Worm (Caenorhabditis elegans) whole organism, young adult: ENCODE measurements around the gene ras-1.

Experiments
- B0261.1 ChIP-seq: sonication (generic microtip); optimal IDR thresholded peaks from 2 replicates; lab custom pipeline; 2016; ENCODE audit warnings: mild to moderate bottlenecking, missing genetic modification characterization, moderate library complexity, missing compliant biosample characterization
- C06A6.2 ChIP-seq: fragments of 200-800 bp; sonication (Bioruptor generic); conservative IDR thresholded peaks from 2 replicates; pipeline ENCODE4 v1.3.6; 2022; ENCODE audit warnings: missing genetic modification characterization, missing compliant biosample characterization
- D2030.7 ChIP-seq: fragments of 200-800 bp; sonication (Bioruptor generic); IDR thresholded peaks from 2 replicates; pipeline ENCODE4 v1.3.6; 2022; ENCODE audit warnings: missing genetic modification reagents, missing genetic modification characterization, missing compliant biosample characterization
- F22D6.2 ChIP-seq: sonication (generic microtip); optimal IDR thresholded peaks from 2 replicates; lab custom pipeline; 2016; ENCODE audit warnings: mild to moderate bottlenecking, missing genetic modification characterization, missing compliant biosample characterization
- F23B12.7 ChIP-seq: sonication (generic microtip); optimal IDR thresholded peaks from 2 replicates; lab custom pipeline; 2017; ENCODE audit warnings: missing genetic modification characterization, mild to moderate bottlenecking, missing compliant biosample characterization, antibody characterized with exemption, moderate library complexity; ENCODE audit not compliant: insufficient read depth
- F33H1.4 ChIP-seq: fragments of 200-800 bp; sonication (Bioruptor generic); IDR thresholded peaks from 2 replicates; pipeline ENCODE4 v1.3.6; 2022; ENCODE audit warnings: missing genetic modification reagents, missing genetic modification characterization, missing compliant biosample characterization
- F49E8.2 ChIP-seq: sonication (generic microtip); optimal IDR thresholded peaks from 3 replicates; lab custom pipeline; 2017; ENCODE audit warnings: missing genetic modification characterization, mild to moderate bottlenecking, missing compliant biosample characterization, antibody characterized with exemption, moderate library complexity; ENCODE audit not compliant: insufficient read depth
- F55B11.4 ChIP-seq: sonication (generic microtip); optimal IDR thresholded peaks from 2 replicates; lab custom pipeline; 2016; ENCODE audit warnings: missing compliant biosample characterization, missing genetic modification characterization, borderline replicate concordance; ENCODE audit not compliant: insufficient read depth
- F57A8.1 ChIP-seq: fragments of 200-800 bp; sonication (Bioruptor generic); optimal IDR thresholded peaks from 2 replicates; lab custom pipeline; 2018; ENCODE audit warnings: mild to moderate bottlenecking, missing genetic modification characterization, moderate library complexity, missing compliant biosample characterization
- Y53F4B.3 ChIP-seq: fragments of 200-800 bp; sonication (Bioruptor generic); IDR thresholded peaks from 2 replicates; pipeline ENCODE4 v1.3.6; 2022; ENCODE audit warnings: missing genetic modification reagents, missing genetic modification characterization, missing compliant biosample characterization
- Y53G8AR.9 ChIP-seq: fragments of 200-800 bp; sonication (Bioruptor generic); conservative IDR thresholded peaks from 2 replicates; pipeline ENCODE4 v1.3.6; 2022; ENCODE audit warnings: missing genetic modification reagents, missing genetic modification characterization, missing compliant biosample characterization
- Y95B8A.8 ChIP-seq: fragments of 200-800 bp; sonication (Bioruptor generic); IDR thresholded peaks from 2 replicates; pipeline ENCODE4 v1.3.6; 2022; ENCODE audit warnings: missing genetic modification reagents, missing genetic modification characterization, missing compliant biosample characterization
- ZK185.1 ChIP-seq: sonication (generic microtip); optimal IDR thresholded peaks from 2 replicates; lab custom pipeline; 2016; ENCODE audit warnings: mild to moderate bottlenecking, missing genetic modification characterization, missing compliant biosample characterization; ENCODE audit not compliant: poor library complexity, severe bottlenecking
- attf-5 ChIP-seq: fragments of 200-800 bp; sonication (Bioruptor generic); optimal IDR thresholded peaks from 2 replicates; lab custom pipeline; 2018; ENCODE audit warnings: mild to moderate bottlenecking, missing genetic modification characterization, missing compliant biosample characterization
- cebp-1 ChIP-seq, 2 experiments: fragments of 200-800 bp in 1 of 2; sonication (Bioruptor generic) in 1 of 2; sonication (generic microtip) in 1 of 2; IDR thresholded peaks in 1 of 2; optimal IDR thresholded peaks in 1 of 2; 2 replicates each; pipeline versions ENCODE4 v1.3.6 to Lab custom; 2017 to 2022; ENCODE audit warnings: missing compliant biosample characterization in 2 of 2, missing genetic modification characterization in 2 of 2, mild to moderate bottlenecking in 1 of 2, missing genetic modification reagents in 1 of 2, moderate library complexity in 1 of 2
- die-1 ChIP-seq: sonication (generic microtip); optimal IDR thresholded peaks from 2 replicates; lab custom pipeline; 2016; ENCODE audit warnings: missing genotype, mild to moderate bottlenecking, missing genetic modification characterization, missing compliant biosample characterization
- dox-1 ChIP-seq: fragments of 200-800 bp; sonication (Bioruptor generic); IDR thresholded peaks from 2 replicates; pipeline ENCODE4 v1.3.6; 2022; ENCODE audit warnings: missing genetic modification reagents, missing genetic modification characterization, missing compliant biosample characterization
- egrh-3 ChIP-seq: fragments of 200-800 bp; sonication (Bioruptor generic); IDR thresholded peaks from 2 replicates; pipeline ENCODE4 v1.3.6; 2022; ENCODE audit warnings: missing genetic modification reagents, missing genetic modification characterization, missing compliant biosample characterization
- him-1 ChIP-seq: sonication (generic microtip); optimal IDR thresholded peaks from 2 replicates; lab custom pipeline; 2016; ENCODE audit warnings: missing genotype, missing genetic modification reagents, missing genetic modification characterization, missing compliant biosample characterization
- hmg-1.2 ChIP-seq: fragments of 200-800 bp; sonication (Bioruptor generic); IDR thresholded peaks from 2 replicates; pipeline ENCODE4 v1.3.6; 2022; ENCODE audit warnings: missing genetic modification reagents, missing genetic modification characterization, missing compliant biosample characterization
- hmg-20 ChIP-seq: fragments of 200-800 bp; sonication (Bioruptor generic); IDR thresholded peaks from 2 replicates; pipeline ENCODE4 v1.3.6; 2022; ENCODE audit warnings: missing genetic modification reagents, missing genetic modification characterization, missing compliant biosample characterization
- hsf-1 ChIP-seq: fragments of 200-800 bp; sonication (Bioruptor generic); IDR thresholded peaks from 2 replicates; pipeline ENCODE4 v1.3.6; 2022; ENCODE audit warnings: missing genetic modification reagents, missing genetic modification characterization, missing compliant biosample characterization
- let-607 ChIP-seq, 2 experiments: fragments of 200-800 bp in 1 of 2; sonication (Bioruptor generic) in 1 of 2; sonication (generic microtip) in 1 of 2; optimal IDR thresholded peaks; 2 replicates each; lab custom pipeline; 2016 to 2018; ENCODE audit warnings: mild to moderate bottlenecking in 2 of 2, missing compliant biosample characterization in 2 of 2, missing genetic modification characterization in 2 of 2, moderate library complexity in 2 of 2, missing genotype in 1 of 2
- lin-26 ChIP-seq: fragments of 200-800 bp; sonication (Bioruptor generic); IDR thresholded peaks from 2 replicates; pipeline ENCODE4 v1.3.6; 2022; ENCODE audit warnings: missing genetic modification reagents, missing genetic modification characterization, missing compliant biosample characterization
- lin-35 ChIP-seq, 3 experiments: fragments of 150-350 bp in 2 of 3; sonication (generic microtip) in 1 of 3; optimal IDR thresholded peaks; 2 replicates each; lab custom pipeline; 2014 to 2018; ENCODE audit warnings: missing biosample characterization in 3 of 3, missing genetic modification characterization in 3 of 3, missing genetic modification reagents in 3 of 3
- lir-1 ChIP-seq: fragments of 200-800 bp; sonication (Bioruptor generic); conservative IDR thresholded peaks from 2 replicates; pipeline ENCODE4 v1.3.6; 2022; ENCODE audit warnings: missing genetic modification reagents, missing genetic modification characterization, missing compliant biosample characterization
- lsl-1 ChIP-seq: fragments of 200-800 bp; sonication (Bioruptor generic); optimal IDR thresholded peaks from 2 replicates; lab custom pipeline; 2018; ENCODE audit warnings: mild to moderate bottlenecking, missing genetic modification characterization, moderate library complexity, missing compliant biosample characterization
- madf-3 ChIP-seq: fragments of 200-800 bp; sonication (Bioruptor generic); IDR thresholded peaks from 2 replicates; pipeline ENCODE4 v1.3.6; 2022; ENCODE audit warnings: missing genetic modification reagents, missing genetic modification characterization, missing compliant biosample characterization
- mcd-1 ChIP-seq: fragments of 200-800 bp; sonication (Bioruptor generic); IDR thresholded peaks from 2 replicates; pipeline ENCODE4 v1.3.6; 2022; ENCODE audit warnings: missing genetic modification reagents, missing genetic modification characterization, missing compliant biosample characterization
- mes-4 ChIP-seq: sonication (generic microtip); optimal IDR thresholded peaks from 2 replicates; lab custom pipeline; 2016; ENCODE audit warnings: missing genotype, missing genetic modification characterization, missing compliant biosample characterization
- nfyb-1 ChIP-seq: fragments of 200-800 bp; sonication (Bioruptor generic); IDR thresholded peaks from 2 replicates; pipeline ENCODE4 v1.3.6; 2022; ENCODE audit warnings: missing genetic modification reagents, missing genetic modification characterization, missing compliant biosample characterization
- nhr-90 ChIP-seq: sonication (generic microtip); optimal IDR thresholded peaks from 2 replicates; lab custom pipeline; 2016; ENCODE audit warnings: missing genotype, mild to moderate bottlenecking, missing genetic modification characterization, missing compliant biosample characterization
- pbrm-1 ChIP-seq: fragments of 200-800 bp; sonication (Bioruptor generic); IDR thresholded peaks from 2 replicates; pipeline ENCODE4 v1.3.6; 2022; ENCODE audit warnings: missing genetic modification reagents, missing genetic modification characterization, missing compliant biosample characterization
- rcor-1 ChIP-seq: fragments of 200-800 bp; sonication (Bioruptor generic); IDR thresholded peaks from 2 replicates; pipeline ENCODE4 v1.3.6; 2022; ENCODE audit warnings: missing genetic modification reagents, missing genetic modification characterization, missing compliant biosample characterization
- rpc-1 ChIP-seq, 2 experiments: fragments of 150-350 bp in 1 of 2; sonication (generic microtip) in 1 of 2; optimal IDR thresholded peaks; 2 replicates each; lab custom pipeline; 2014 to 2018; ENCODE audit warnings: missing biosample characterization in 1 of 2, missing genetic modification characterization in 1 of 2, missing genetic modification reagents in 1 of 2, missing genotype in 1 of 2
- snpc-3.4 ChIP-seq: sonication (generic microtip); optimal IDR thresholded peaks from 2 replicates; lab custom pipeline; 2017; ENCODE audit warnings: missing genetic modification characterization, mild to moderate bottlenecking, missing compliant biosample characterization, antibody characterized with exemption, moderate library complexity, missing genotype, missing genetic modification reagents
- snpc-4 ChIP-seq, 5 experiments: fragments of 150-350 bp in 1 of 5; sonication (generic microtip) in 4 of 5; optimal IDR thresholded peaks; 2 replicates each; lab custom pipeline; 2014 to 2018; ENCODE audit warnings: missing genetic modification characterization in 5 of 5, missing biosample characterization in 3 of 5, antibody characterized with exemption in 2 of 5, mild to moderate bottlenecking in 2 of 5, missing compliant biosample characterization in 2 of 5, missing genotype in 2 of 5, moderate library complexity in 2 of 5, missing genetic modification reagents in 1 of 5
- tbp1 ChIP-seq: fragments of 200-800 bp; sonication (Bioruptor generic); optimal IDR thresholded peaks from 2 replicates; lab custom pipeline; 2018; ENCODE audit warnings: mild to moderate bottlenecking, missing genetic modification characterization, missing compliant biosample characterization
- zfh-2 ChIP-seq: fragments of 200-800 bp; sonication (Bioruptor generic); conservative IDR thresholded peaks from 2 replicates; pipeline ENCODE4 v1.3.6; 2022; ENCODE audit warnings: missing genetic modification reagents, missing genetic modification characterization, missing compliant biosample characterization
- ztf-22 ChIP-seq: fragments of 200-800 bp; sonication (Bioruptor generic); optimal IDR thresholded peaks from 2 replicates; lab custom pipeline; 2018; ENCODE audit warnings: mild to moderate bottlenecking, missing genetic modification characterization, moderate library complexity, missing compliant biosample characterization
- ztf-25 ChIP-seq: fragments of 200-800 bp; sonication (Bioruptor generic); IDR thresholded peaks from 2 replicates; pipeline ENCODE4 v1.3.6; 2022; ENCODE audit warnings: missing genetic modification reagents, missing genetic modification characterization, missing compliant biosample characterization
- ztf-26 ChIP-seq: sonication (generic microtip); optimal IDR thresholded peaks from 2 replicates; lab custom pipeline; 2017; ENCODE audit warnings: missing genetic modification characterization, missing compliant biosample characterization

The ras-1 gene

DNA sequence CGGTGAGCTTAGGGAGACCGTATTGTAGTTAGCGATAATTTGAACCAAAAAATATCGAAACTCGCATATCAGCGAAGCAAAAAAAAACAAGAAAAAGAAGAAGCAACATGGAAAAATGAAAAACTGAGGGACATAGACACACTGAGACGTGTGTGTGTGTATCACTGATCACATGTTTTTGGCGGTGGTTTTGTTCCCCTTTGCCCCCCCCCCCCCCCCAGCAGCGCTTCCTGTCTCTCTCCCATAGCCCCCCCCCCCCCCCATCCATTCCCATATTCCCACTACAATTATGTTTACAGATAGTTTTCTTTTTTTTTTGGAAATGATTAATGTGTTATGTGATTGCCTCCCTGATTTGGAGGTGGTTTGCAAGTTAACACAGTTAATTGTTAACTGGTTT, 17.2 kb upstream of the ras-1 start:
- TF ChIP-seq zfh-2 (GFP tag; lab: Robert Waterston, UW) (peak; percentile 94), egrh-3 (GFP tag; lab: Robert Waterston, UW) (peak; percentile 55; the same call in 1 of the 2 replicates), cebp-1 (GFP tag; IDR thresholded peaks at IDR 0.05; lab: Robert Waterston, UW) (no peak), cebp-1 (tag; optimal IDR thresholded peaks at IDR 0.05; lab: Kevin White, UChicago) (peak; percentile 9), C06A6.2 (GFP tag; lab: Robert Waterston, UW) (no peak)

DNA sequence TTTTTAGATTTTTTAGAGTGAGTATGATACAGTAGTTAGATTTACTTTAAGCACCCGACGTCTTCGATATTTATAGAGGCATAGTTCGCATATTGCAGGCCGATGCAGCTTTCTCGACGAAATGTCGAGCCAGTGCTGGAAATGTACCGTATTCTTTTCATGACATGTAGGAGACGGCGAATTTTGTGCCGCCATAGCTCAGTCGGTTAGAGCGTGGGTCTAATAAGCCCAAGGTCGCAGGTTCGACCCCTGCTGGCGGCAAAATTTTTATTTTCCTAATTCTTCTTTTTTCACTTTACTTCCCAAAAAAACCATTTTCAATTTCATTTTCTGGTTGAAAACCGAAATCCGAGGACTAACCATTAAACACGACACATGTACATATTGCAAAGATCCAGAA, 10.2 kb upstream of the ras-1 start:
- peak; percentile 38; the same call in 1 of the 2 replicates for TF ChIP-seq dox-1
- peak; percentile 15 for TF ChIP-seq lsl-1 (GFP tag; lab: Kevin White, UChicago)
- peak; percentile 30 for TF ChIP-seq nhr-90
- no peak for TF ChIP-seq ZK185.1 (tag; lab: Kevin White, UChicago)
- peak; percentile 72; the same call in 1 of the 2 replicates for TF ChIP-seq nfyb-1 (GFP tag; lab: Robert Waterston, UW)
- TF ChIP-seq Y53F4B.3 (GFP tag; lab: Robert Waterston, UW), result no peak
- peak; percentile 56 for TF ChIP-seq F23B12.7 (tag; lab: Kevin White, UChicago)
- peak; percentile 71 for TF ChIP-seq die-1 (tag; lab: Kevin White, UChicago)
- TF ChIP-seq ztf-25, result peak; percentile 14; the same call in 1 of the 2 replicates
- TF ChIP-seq lir-1 (GFP tag; lab: Robert Waterston, UW), result no peak
- peak; percentile 89 for TF ChIP-seq tbp1
- no peak for TF ChIP-seq cebp-1 (GFP tag; IDR thresholded peaks at IDR 0.05; lab: Robert Waterston, UW)
- peak; percentile 17 for TF ChIP-seq cebp-1 (tag; optimal IDR thresholded peaks at IDR 0.05; lab: Kevin White, UChicago)
- peak; percentile 58; the same call in 1 of the 2 replicates for TF ChIP-seq lin-26
- peak; percentile 52 for TF ChIP-seq rpc-1 (optimal IDR thresholded peaks at IDR 0.05; lab: Kevin White, UChicago)
- peak; percentile 75 for TF ChIP-seq rpc-1 (tag; optimal IDR thresholded peaks at IDR 0.05; lab: Kevin White, UChicago)
- TF ChIP-seq rcor-1 (GFP tag; lab: Robert Waterston, UW), result 0 out of 2 replicates have a peak, but pooled peaks have one; percentile 30
- no peak for TF ChIP-seq pbrm-1
- 0 out of 2 replicates have a peak, but pooled peaks have one; percentile 33 for TF ChIP-seq F33H1.4
- no peak for TF ChIP-seq Y53G8AR.9 (GFP tag; lab: Robert Waterston, UW)
- peak; percentile 48 for TF ChIP-seq him-1 (tag; lab: Kevin White, UChicago)
- no peak for TF ChIP-seq F22D6.2
- peak; percentile 70 for TF ChIP-seq B0261.1 (tag; lab: Kevin White, UChicago)
- peak; percentile 42; the same call in 1 of the 2 replicates for TF ChIP-seq hmg-1.2
- TF ChIP-seq Y95B8A.8 (GFP tag; lab: Robert Waterston, UW), result 0 out of 2 replicates have a peak, but pooled peaks have one; percentile 17
- peak; percentile 19 for TF ChIP-seq F49E8.2 (tag; lab: Kevin White, UChicago)
- TF ChIP-seq snpc-4 (GFP tag; optimal IDR thresholded peaks at IDR 0.05; lab: Kevin White, UChicago), result no peak
- TF ChIP-seq snpc-4 (tag; optimal IDR thresholded peaks at IDR 0.05; lab: Kevin White, UChicago), result peak in 1 of 4 experiments; percentile 33
- TF ChIP-seq D2030.7 (GFP tag; lab: Robert Waterston, UW), result peak; percentile 67

DNA sequence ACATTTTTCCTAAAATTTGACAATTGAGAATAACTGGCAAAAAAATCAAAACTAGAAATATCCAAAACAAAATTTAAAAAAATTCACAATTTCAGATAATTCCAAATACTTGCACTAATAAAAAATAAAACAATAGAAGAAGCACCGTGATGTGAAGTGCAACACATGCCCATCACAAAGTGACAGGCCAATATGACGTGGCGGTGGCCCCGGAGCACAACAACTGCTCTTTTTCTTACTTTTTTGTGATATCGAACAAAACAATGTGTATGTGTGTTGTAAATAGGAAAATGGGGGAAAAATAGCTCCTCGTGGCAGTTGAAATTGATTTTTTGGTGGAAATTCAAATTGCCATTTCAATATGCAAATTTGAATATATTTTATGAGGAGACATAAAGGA, 1.8 kb upstream of the ras-1 start:
- TF ChIP-seq snpc-3.4 (tag; lab: Kevin White, UChicago) (no peak), cebp-1 (GFP tag; IDR thresholded peaks at IDR 0.05; lab: Robert Waterston, UW) (no peak), cebp-1 (tag; optimal IDR thresholded peaks at IDR 0.05; lab: Kevin White, UChicago) (peak; percentile 23), madf-3 (GFP tag; lab: Robert Waterston, UW) (no peak), Y95B8A.8 (GFP tag; lab: Robert Waterston, UW) (no peak), pbrm-1 (no peak), dox-1 (peak; percentile 45; the same call in 1 of the 2 replicates), ztf-26 (no peak), mes-4 (no peak), lin-35 (GFP tag; optimal IDR thresholded peaks at IDR 0.05; lab: Kevin White, UChicago) (no peak), F55B11.4 (tag; lab: Kevin White, UChicago) (no peak), hmg-20 (no peak), mcd-1 (GFP tag; lab: Robert Waterston, UW) (no peak), F57A8.1 (GFP tag; lab: Kevin White, UChicago) (no peak), attf-5 (GFP tag; lab: Kevin White, UChicago) (peak; percentile 7), ztf-22 (peak; percentile 8), lir-1 (GFP tag; lab: Robert Waterston, UW) (0 out of 2 replicates have a peak, but pooled peaks have one; percentile 46), let-607 (tag; optimal IDR thresholded peaks at IDR 0.05; lab: Kevin White, UChicago) (peak; percentile 88 to 95), hsf-1 (GFP tag; lab: Robert Waterston, UW) (no peak)
